Fruit fly (Drosophila melanogaster): ENCODE measurements around the gene CG11786.

DNA sequence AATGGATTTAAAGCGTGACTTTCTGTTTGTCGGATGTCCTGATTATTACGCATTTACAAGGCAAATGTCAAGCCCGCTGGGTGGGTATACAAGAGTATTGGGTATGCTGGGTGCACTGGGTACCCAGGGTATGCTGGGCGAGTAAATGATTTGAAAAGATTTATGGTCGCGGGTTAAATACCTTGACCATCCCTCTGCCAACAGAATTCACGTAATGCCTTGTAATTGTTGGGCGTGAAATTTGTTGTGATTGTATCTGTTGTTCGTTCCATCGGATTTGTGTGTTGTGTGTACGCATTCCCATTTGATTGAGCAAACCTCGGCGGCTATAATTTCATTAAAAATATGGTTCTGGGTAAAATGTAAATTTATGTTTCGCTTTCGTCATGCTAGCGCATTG, 32.5 kb downstream of the CG11786 start:
- no peak for TF ChIP-seq cyc (GFP tag; optimal IDR thresholded peaks at IDR 0.05)
- no peak for TF ChIP-seq vri (GFP tag; optimal IDR thresholded peaks at IDR 0.05)
- TF ChIP-seq CG6276 (GFP tag; optimal IDR thresholded peaks at IDR 0.05): no peak
- TF ChIP-seq Blimp-1 (GFP tag; optimal IDR thresholded peaks at IDR 0.05): no peak
- no peak for TF ChIP-seq Eip93F (GFP tag; optimal IDR thresholded peaks at IDR 0.05)
- TF ChIP-seq ss (GFP tag; optimal IDR thresholded peaks at IDR 0.05): no peak
- no peak for TF ChIP-seq CG6792 (GFP tag; optimal IDR thresholded peaks at IDR 0.05)
